Fruit fly (Drosophila melanogaster): Measurements from ENCODE around the gene tgo.

DNA sequence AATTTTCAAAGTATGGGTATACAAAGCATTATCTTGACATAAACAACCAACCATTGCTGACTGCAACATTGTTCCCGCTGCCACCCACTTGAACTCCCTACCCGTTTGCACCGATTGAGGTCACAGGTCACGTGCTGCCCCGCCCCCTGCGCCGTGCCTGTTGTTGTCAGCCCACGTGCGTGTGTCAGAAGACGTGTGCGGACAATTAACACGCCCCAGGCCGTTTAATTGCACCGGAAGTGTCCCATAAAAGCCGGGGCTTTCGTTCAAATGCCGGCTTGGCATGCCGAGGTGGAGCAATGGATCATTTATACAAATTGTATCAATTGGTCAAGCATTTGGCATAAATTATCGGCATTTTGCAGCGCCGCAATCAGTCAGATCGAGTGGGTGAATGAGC is 7.3 kb upstream of the tgo start:
- no peak for TF ChIP-seq OdsH (GFP tag; optimal IDR thresholded peaks at IDR 0.05)
- no peak for TF ChIP-seq Gug (GFP tag; IDR thresholded peaks at IDR 0.05)
- no peak for TF ChIP-seq Met (GFP tag; optimal IDR thresholded peaks at IDR 0.05)
- TF ChIP-seq fd85E (GFP tag; optimal IDR thresholded peaks at IDR 0.05): no peak
- no peak for TF ChIP-seq Sox102F (GFP tag; optimal IDR thresholded peaks at IDR 0.05)
- no peak for TF ChIP-seq CG7368 (GFP tag; optimal IDR thresholded peaks at IDR 0.05)
- no peak for TF ChIP-seq Eip75B (GFP tag; optimal IDR thresholded peaks at IDR 0.05)
- no peak for TF ChIP-seq Blimp-1 (GFP tag; optimal IDR thresholded peaks at IDR 0.05)
- no peak for TF ChIP-seq topi (GFP tag; optimal IDR thresholded peaks at IDR 0.05)
- TF ChIP-seq CG6808 (GFP tag; optimal IDR thresholded peaks at IDR 0.05): no peak

Data from whole organism, prepupa.